Worm (Caenorhabditis elegans) whole organism, mixed stage, embryonic: ENCODE measurements around the gene F27E5.8.

Experiments
- blmp-1 ChIP-seq: fragments of 150-350 bp; optimal IDR thresholded peaks from 2 replicates; lab custom pipeline; 2014; ENCODE audit warnings: missing biosample characterization, missing genetic modification characterization
- ceh-39 ChIP-seq: fragments of 150-350 bp; optimal IDR thresholded peaks from 2 replicates; lab custom pipeline; 2014; ENCODE audit warnings: missing biosample characterization, missing genetic modification characterization
- ceh-43 ChIP-seq: fragments of 200-800 bp; sonication (Bioruptor generic); optimal IDR thresholded peaks from 2 replicates; lab custom pipeline; 2018; ENCODE audit warnings: mild to moderate bottlenecking, missing genetic modification characterization, moderate library complexity, missing compliant biosample characterization
- ceh-83 ChIP-seq: fragments of 200-800 bp; sonication (Bioruptor generic); optimal IDR thresholded peaks from 2 replicates; lab custom pipeline; 2018; ENCODE audit warnings: mild to moderate bottlenecking, missing genetic modification characterization, missing compliant biosample characterization
- ces-1 ChIP-seq: fragments of 150-350 bp; optimal IDR thresholded peaks from 2 replicates; lab custom pipeline; 2014; ENCODE audit warnings: missing biosample characterization, missing genetic modification reagents, missing genetic modification characterization
- cnd-1 ChIP-seq: fragments of 200-800 bp; sonication (Bioruptor generic); optimal IDR thresholded peaks from 2 replicates; lab custom pipeline; 2018; ENCODE audit warnings: mild to moderate bottlenecking, missing genetic modification characterization, missing compliant biosample characterization
- drap-1 ChIP-seq: fragments of 200-800 bp; sonication (Bioruptor generic); optimal IDR thresholded peaks from 3 replicates; lab custom pipeline; 2018; ENCODE audit warnings: mild to moderate bottlenecking, missing genetic modification characterization, missing compliant biosample characterization
- elt-1 ChIP-seq: sonication (generic microtip); optimal IDR thresholded peaks from 2 replicates; lab custom pipeline; 2017; ENCODE audit warnings: missing genetic modification characterization, mild to moderate bottlenecking, missing compliant biosample characterization, antibody characterized with exemption, moderate library complexity, borderline replicate concordance; ENCODE audit not compliant: insufficient read depth
- elt-3 ChIP-seq: fragments of 150-350 bp; optimal IDR thresholded peaks from 2 replicates; lab custom pipeline; 2014; ENCODE audit warnings: missing biosample characterization, missing genetic modification characterization
- ham-2 ChIP-seq: fragments of 200-800 bp; sonication (Bioruptor generic); optimal IDR thresholded peaks from 2 replicates; lab custom pipeline; 2018; ENCODE audit warnings: mild to moderate bottlenecking, missing genetic modification characterization, missing compliant biosample characterization
- lin-13 ChIP-seq: fragments of 150-350 bp; optimal IDR thresholded peaks from 2 replicates; lab custom pipeline; 2014; ENCODE audit warnings: missing biosample characterization, missing genetic modification characterization
- lin-32 ChIP-seq: fragments of 200-800 bp; sonication (Bioruptor generic); optimal IDR thresholded peaks from 2 replicates; lab custom pipeline; 2018; ENCODE audit warnings: mild to moderate bottlenecking, missing genetic modification characterization, missing compliant biosample characterization
- lsy-2 ChIP-seq: fragments of 150-350 bp; optimal IDR thresholded peaks from 2 replicates; lab custom pipeline; 2014; ENCODE audit warnings: missing biosample characterization, missing genetic modification characterization
- mab-5 ChIP-seq: fragments of 150-350 bp; optimal IDR thresholded peaks from 2 replicates; lab custom pipeline; 2014; ENCODE audit warnings: missing biosample characterization, missing genetic modification characterization
- mep-1 ChIP-seq: fragments of 150-350 bp; optimal IDR thresholded peaks from 2 replicates; lab custom pipeline; 2017; ENCODE audit warnings: missing biosample characterization, missing genetic modification reagents, missing genetic modification characterization, inconsistent platforms
- nhr-12 ChIP-seq: fragments of 150-350 bp; optimal IDR thresholded peaks from 2 replicates; lab custom pipeline; 2014; ENCODE audit warnings: missing biosample characterization, missing genetic modification characterization
- nhr-2 ChIP-seq: fragments of 150-350 bp; optimal IDR thresholded peaks from 2 replicates; lab custom pipeline; 2014; ENCODE audit warnings: missing biosample characterization, missing genetic modification characterization
- nhr-237 ChIP-seq: fragments of 150-350 bp; optimal IDR thresholded peaks from 2 replicates; lab custom pipeline; 2014; ENCODE audit warnings: missing biosample characterization, missing genetic modification characterization
- nhr-28 ChIP-seq: fragments of 150-350 bp; optimal IDR thresholded peaks from 2 replicates; lab custom pipeline; 2014; ENCODE audit warnings: missing biosample characterization, missing genetic modification characterization
- nhr-76 ChIP-seq: sonication (generic microtip); optimal IDR thresholded peaks from 2 replicates; lab custom pipeline; 2017; ENCODE audit warnings: missing biosample characterization, missing genetic modification characterization
- pha-4 ChIP-seq: fragments of 150-350 bp; optimal IDR thresholded peaks from 2 replicates; lab custom pipeline; 2018; ENCODE audit warnings: missing biosample characterization, missing genetic modification reagents, missing genetic modification characterization
- sem-2 ChIP-seq: fragments of 200-800 bp; sonication (Bioruptor generic); optimal IDR thresholded peaks from 2 replicates; lab custom pipeline; 2018; ENCODE audit warnings: mild to moderate bottlenecking, missing genetic modification characterization, missing compliant biosample characterization
- snpc-4 ChIP-seq: fragments of 150-350 bp; optimal IDR thresholded peaks from 2 replicates; lab custom pipeline; 2014; ENCODE audit warnings: missing biosample characterization, missing genetic modification characterization
- sptf-1 ChIP-seq: sonication (generic microtip); optimal IDR thresholded peaks from 2 replicates; lab custom pipeline; 2017; ENCODE audit warnings: mild to moderate bottlenecking, missing genetic modification characterization, moderate library complexity, missing compliant biosample characterization
- tbx-8 ChIP-seq: fragments of 200-800 bp; sonication (Bioruptor generic); optimal IDR thresholded peaks from 2 replicates; lab custom pipeline; 2018; ENCODE audit warnings: mild to moderate bottlenecking, missing genetic modification characterization, moderate library complexity, missing compliant biosample characterization
- unc-120 ChIP-seq: sonication (generic microtip); optimal IDR thresholded peaks from 2 replicates; lab custom pipeline; 2017; ENCODE audit warnings: missing genetic modification characterization, missing compliant biosample characterization; ENCODE audit not compliant: poor library complexity, severe bottlenecking
- unc-39 ChIP-seq: fragments of 150-350 bp; optimal IDR thresholded peaks from 2 replicates; lab custom pipeline; 2014; ENCODE audit warnings: missing biosample characterization, missing genetic modification characterization
- unc-62 ChIP-seq: fragments of 150-350 bp; optimal IDR thresholded peaks from 2 replicates; lab custom pipeline; 2014; ENCODE audit warnings: missing biosample characterization, missing genetic modification reagents, missing genetic modification characterization
- zip-8 ChIP-seq: fragments of 150-350 bp; optimal IDR thresholded peaks from 2 replicates; lab custom pipeline; 2014; ENCODE audit warnings: missing biosample characterization, missing genetic modification characterization
- ztf-11 ChIP-seq: fragments of 150-350 bp; optimal IDR thresholded peaks from 2 replicates; lab custom pipeline; 2014; ENCODE audit warnings: missing biosample characterization, missing genetic modification characterization

F27E5.8 gene

ce11 chrII:10162785-10163184 lies 35.5 kb upstream of the F27E5.8 start:
- no peak for TF ChIP-seq nhr-237 (tag; lab: Kevin White, UChicago)
- no peak for TF ChIP-seq blmp-1 (tag; lab: Kevin White, UChicago)
- no peak for TF ChIP-seq nhr-76 (tag; lab: Kevin White, UChicago)
- TF ChIP-seq elt-1 (tag; lab: Kevin White, UChicago), result no peak
- TF ChIP-seq elt-3 (tag; lab: Kevin White, UChicago), result no peak
- no peak for TF ChIP-seq unc-39 (tag; lab: Kevin White, UChicago)
- no peak for TF ChIP-seq sem-2 (GFP tag; lab: Kevin White, UChicago)
- no peak for TF ChIP-seq unc-62 (GFP tag; lab: Kevin White, UChicago)
- no peak for TF ChIP-seq ztf-11 (tag; lab: Kevin White, UChicago)
- TF ChIP-seq sptf-1 (tag; lab: Kevin White, UChicago), result no peak
- no peak for TF ChIP-seq ham-2 (GFP tag; lab: Kevin White, UChicago)
- TF ChIP-seq nhr-28 (tag; lab: Kevin White, UChicago), result no peak
- TF ChIP-seq pha-4 (tag; lab: Kevin White, UChicago), result no peak
- TF ChIP-seq, all 35 proteins: peak for 0

- no peak for TF ChIP-seq elt-3 (tag; lab: Kevin White, UChicago)
- no peak for TF ChIP-seq ces-1
- no peak for TF ChIP-seq ceh-43
- no peak for TF ChIP-seq snpc-4 (tag; lab: Kevin White, UChicago)
- no peak for TF ChIP-seq nhr-237 (tag; lab: Kevin White, UChicago)
- no peak for TF ChIP-seq pha-4 (tag; lab: Kevin White, UChicago)
- TF ChIP-seq nhr-12 (tag; lab: Kevin White, UChicago), result no peak
- no peak for TF ChIP-seq unc-120 (tag; lab: Kevin White, UChicago)
- no peak for TF ChIP-seq mep-1 (tag; lab: Kevin White, UChicago)
- TF ChIP-seq ceh-83 (GFP tag; lab: Kevin White, UChicago), result no peak
- TF ChIP-seq sptf-1 (tag; lab: Kevin White, UChicago), result no peak
- TF ChIP-seq tbx-8 (GFP tag; lab: Kevin White, UChicago), result no peak
- no peak for TF ChIP-seq nhr-28 (tag; lab: Kevin White, UChicago)
- no peak for TF ChIP-seq cnd-1 (tag; lab: Kevin White, UChicago)
- no peak for TF ChIP-seq ceh-39 (tag; lab: Kevin White, UChicago)
- no peak for TF ChIP-seq lsy-2 (tag; lab: Kevin White, UChicago)
- no peak for TF ChIP-seq unc-39 (tag; lab: Kevin White, UChicago)
- no peak for TF ChIP-seq elt-1 (tag; lab: Kevin White, UChicago)
- no peak for TF ChIP-seq nhr-76 (tag; lab: Kevin White, UChicago)
- TF ChIP-seq, all 35 proteins: peak for 0
These were observed 27.8 kb upstream of the F27E5.8 start, which contains the start of gene nlp-63 for ce11 chrII:10155106-10155505. nlp-63 (plus strand) TSS chrII:10155406.

ce11 chrII:10147502-10147901 lies 20.2 kb upstream of the F27E5.8 start:
- no peak for TF ChIP-seq nhr-237 (tag; lab: Kevin White, UChicago)
- TF ChIP-seq elt-3 (tag; lab: Kevin White, UChicago), result no peak
- TF ChIP-seq nhr-2 (tag; lab: Kevin White, UChicago), result no peak
- no peak for TF ChIP-seq drap-1 (GFP tag; lab: Kevin White, UChicago)
- TF ChIP-seq zip-8 (tag; lab: Kevin White, UChicago), result no peak
- TF ChIP-seq blmp-1 (tag; lab: Kevin White, UChicago), result no peak
- no peak for TF ChIP-seq snpc-4 (tag; lab: Kevin White, UChicago)
- no peak for TF ChIP-seq ceh-83 (GFP tag; lab: Kevin White, UChicago)
- TF ChIP-seq nhr-76 (tag; lab: Kevin White, UChicago), result no peak
- TF ChIP-seq lin-13 (tag; lab: Kevin White, UChicago), result no peak
- no peak for TF ChIP-seq ces-1
- no peak for TF ChIP-seq ztf-11 (tag; lab: Kevin White, UChicago)
- no peak for TF ChIP-seq elt-1 (tag; lab: Kevin White, UChicago)
- TF ChIP-seq ham-2 (GFP tag; lab: Kevin White, UChicago), result no peak
- no peak for TF ChIP-seq ceh-39 (tag; lab: Kevin White, UChicago)
- TF ChIP-seq pha-4 (tag; lab: Kevin White, UChicago), result no peak
- TF ChIP-seq cnd-1 (tag; lab: Kevin White, UChicago), result no peak
- no peak for TF ChIP-seq unc-39 (tag; lab: Kevin White, UChicago)
- TF ChIP-seq mab-5 (tag; lab: Kevin White, UChicago), result no peak
- no peak for TF ChIP-seq lin-32

DNA sequence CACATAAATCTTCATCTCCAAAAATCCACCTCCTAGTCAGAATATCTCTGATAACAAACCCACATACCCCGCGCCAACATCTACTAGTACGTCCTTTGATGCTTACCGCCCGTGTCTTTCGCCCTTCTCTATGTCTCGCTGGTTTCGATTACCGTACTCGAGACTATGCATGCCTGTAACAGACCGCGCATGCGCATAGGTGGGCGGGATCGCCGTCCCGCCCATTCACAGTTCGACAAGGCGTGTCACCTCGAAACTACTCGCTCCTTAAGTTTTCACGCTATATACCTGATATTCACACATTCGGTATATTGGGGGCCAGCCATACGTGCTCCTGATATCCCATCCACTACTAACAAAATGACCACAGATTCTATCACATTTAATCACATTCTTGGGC lies 19.2 kb upstream of the F27E5.8 start, which contains the start of gene pax-3:
pax-3 (plus strand) TSS at position 83 of the 400 bp plus-strand sequence.
- TF ChIP-seq ceh-83 (GFP tag; lab: Kevin White, UChicago) (no peak), sem-2 (GFP tag; lab: Kevin White, UChicago) (no peak), snpc-4 (tag; lab: Kevin White, UChicago) (no peak), ztf-11 (tag; lab: Kevin White, UChicago) (no peak), lsy-2 (tag; lab: Kevin White, UChicago) (peak; percentile 71), blmp-1 (tag; lab: Kevin White, UChicago) (no peak)
